Fruit fly (Drosophila melanogaster) whole organism, wandering third instar larva: Measurements from ENCODE around the gene CCT4.
A peak's percentile ranks its signal among the peaks of the same experiment; 100 is the strongest.

Source experiments
- Abd-B ChIP-seq: fragments of >200 bp; optimal IDR thresholded peaks from 2 replicates; lab custom pipeline; 2017; ENCODE audit warnings: missing biosample characterization, missing genetic modification characterization
- CG32264 ChIP-seq: fragments of 200-800 bp; sonication (Bioruptor generic); optimal IDR thresholded peaks from 2 replicates; lab custom pipeline; 2016; ENCODE audit warnings: missing biosample characterization, missing genetic modification characterization
- CG9705 ChIP-seq: fragments of 200-800 bp; sonication (Bioruptor generic); optimal IDR thresholded peaks from 2 replicates; lab custom pipeline; 2018; ENCODE audit warnings: missing biosample characterization, mild to moderate bottlenecking, missing genetic modification characterization
- CrebA ChIP-seq: fragments of 200-800 bp; sonication (Bioruptor generic); optimal IDR thresholded peaks from 2 replicates; lab custom pipeline; 2016; ENCODE audit warnings: missing biosample characterization, mild to moderate bottlenecking, missing genetic modification characterization, borderline replicate concordance
- Dfd ChIP-seq: fragments of >200 bp; optimal IDR thresholded peaks from 2 replicates; lab custom pipeline; 2017; ENCODE audit warnings: missing biosample characterization, missing genetic modification characterization
- Dif ChIP-seq: fragments of 200-275, 200-300 bp; sonication (Bioruptor generic); optimal IDR thresholded peaks from 2 replicates; lab custom pipeline; 2018; ENCODE audit warnings: missing biosample characterization, missing genetic modification characterization; ENCODE audit not compliant: partially characterized antibody
- GATAd ChIP-seq: sonication (Bioruptor generic); optimal IDR thresholded peaks from 2 replicates; lab custom pipeline; 2016; ENCODE audit warnings: missing biosample characterization, missing genetic modification characterization
- HLH106 ChIP-seq: fragments of 200-800 bp; optimal IDR thresholded peaks from 3 replicates; lab custom pipeline; 2019; ENCODE audit warnings: missing biosample characterization, mild to moderate bottlenecking, missing genetic modification characterization, moderate library complexity
- Hnf4 ChIP-seq: fragments of 200-800 bp; sonication (Bioruptor generic); optimal IDR thresholded peaks from 2 replicates; lab custom pipeline; 2016; ENCODE audit warnings: missing biosample characterization, mild to moderate bottlenecking, missing genetic modification characterization
- Hr78 ChIP-seq: fragments of >200 bp; optimal IDR thresholded peaks from 2 replicates; lab custom pipeline; 2017; ENCODE audit warnings: missing biosample characterization, missing genetic modification characterization
- Hr83 ChIP-seq: fragments of 200-300 bp; sonication (Bioruptor generic); optimal IDR thresholded peaks from 2 replicates; lab custom pipeline; 2016; ENCODE audit warnings: missing biosample characterization, mild to moderate bottlenecking, missing genetic modification characterization, moderate library complexity; ENCODE audit not compliant: poor library complexity, severe bottlenecking
- Jra ChIP-seq: sonication (Bioruptor generic); optimal IDR thresholded peaks from 2 replicates; lab custom pipeline; 2016; ENCODE audit warnings: missing biosample characterization, missing genetic modification characterization
- Mio ChIP-seq: sonication (Bioruptor generic); optimal IDR thresholded peaks from 2 replicates; lab custom pipeline; 2016; ENCODE audit warnings: missing biosample characterization, missing genetic modification characterization
- Myc ChIP-seq: fragments of >200 bp; optimal IDR thresholded peaks from 2 replicates; lab custom pipeline; 2017
- N ChIP-seq: fragments of >200 bp; optimal IDR thresholded peaks from 2 replicates; lab custom pipeline; 2018; ENCODE audit warnings: missing biosample characterization, missing external identifiers, missing genetic modification characterization
- OdsH ChIP-seq: fragments of 200-800 bp; sonication (Bioruptor generic); optimal IDR thresholded peaks from 2 replicates; lab custom pipeline; 2016; ENCODE audit warnings: missing biosample characterization, mild to moderate bottlenecking, missing genetic modification characterization
- Rel ChIP-seq, 2 experiments: fragments of 200-800 bp; sonication (Bioruptor generic) in 1 of 2; optimal IDR thresholded peaks; 2 replicates in 1 of 2; 3 replicates in 1 of 2; lab custom pipeline; 2016 to 2019; ENCODE audit warnings: mild to moderate bottlenecking in 2 of 2, missing biosample characterization in 2 of 2, missing genetic modification characterization in 2 of 2, moderate library complexity in 1 of 2
- Sp1 ChIP-seq: fragments of 200-800 bp; sonication (Bioruptor generic); optimal IDR thresholded peaks from 3 replicates; lab custom pipeline; 2019; ENCODE audit warnings: missing biosample characterization, mild to moderate bottlenecking, missing genetic modification characterization, moderate library complexity
- Vsx2 ChIP-seq: fragments of 200-300, 225-300 bp; sonication (Bioruptor generic); optimal IDR thresholded peaks from 2 replicates; lab custom pipeline; 2018; ENCODE audit warnings: missing biosample characterization, missing genetic modification characterization; ENCODE audit not compliant: partially characterized antibody
- br ChIP-seq: fragments of 200-800 bp; sonication (Bioruptor generic); optimal IDR thresholded peaks from 2 replicates; lab custom pipeline; 2016; ENCODE audit warnings: missing biosample characterization, missing genetic modification characterization
- brk ChIP-seq: fragments of 200-800 bp; sonication (Bioruptor generic); optimal IDR thresholded peaks from 2 replicates; lab custom pipeline; 2016; ENCODE audit warnings: missing biosample characterization, mild to moderate bottlenecking, missing genetic modification characterization
- dl ChIP-seq, 2 experiments: fragments of 175-275, 200-275 bp in 1 of 2; fragments of 200-275 bp in 1 of 2; sonication (Bioruptor generic); optimal IDR thresholded peaks; lab custom pipeline; 2018; ENCODE audit warnings: mild to moderate bottlenecking in 2 of 2, missing biosample characterization in 2 of 2, missing genetic modification characterization in 2 of 2, moderate library complexity in 2 of 2; ENCODE audit not compliant: partially characterized antibody in 2 of 2, insufficient read depth in 1 of 2
- dmrt93B ChIP-seq: fragments of 200-800 bp; sonication (Bioruptor generic); optimal IDR thresholded peaks from 2 replicates; lab custom pipeline; 2018; ENCODE audit warnings: missing biosample characterization, mild to moderate bottlenecking, missing genetic modification characterization
- dsf ChIP-seq: sonication (Bioruptor generic); optimal IDR thresholded peaks from 2 replicates; lab custom pipeline; 2016; ENCODE audit warnings: missing biosample characterization, missing genetic modification characterization, borderline replicate concordance
- ey ChIP-seq: fragments of 200-800 bp; sonication (Bioruptor generic); optimal IDR thresholded peaks from 2 replicates; lab custom pipeline; 2016; ENCODE audit warnings: missing biosample characterization, missing genetic modification characterization
- foxo ChIP-seq, 2 experiments: fragments of 200-800 bp; sonication (Bioruptor generic); optimal IDR thresholded peaks; 2 replicates in 1 of 2; 3 replicates in 1 of 2; lab custom pipeline; 2016 to 2017; ENCODE audit warnings: missing biosample characterization in 2 of 2, missing genetic modification characterization in 2 of 2
- fru ChIP-seq: fragments of 200-800 bp; sonication (Bioruptor generic); optimal IDR thresholded peaks from 3 replicates; lab custom pipeline; 2016; ENCODE audit warnings: missing biosample characterization, mild to moderate bottlenecking, missing genetic modification characterization
- h ChIP-seq: fragments of 200-800 bp; sonication (Bioruptor generic); optimal IDR thresholded peaks from 3 replicates; lab custom pipeline; 2016; ENCODE audit warnings: missing biosample characterization, mild to moderate bottlenecking, missing genetic modification characterization
- jim ChIP-seq: fragments of 175-275, 200-325 bp; sonication (Bioruptor generic); optimal IDR thresholded peaks from 2 replicates; lab custom pipeline; 2016; ENCODE audit warnings: missing biosample characterization, mild to moderate bottlenecking, missing genetic modification characterization
- lola ChIP-seq: fragments of >200 bp; optimal IDR thresholded peaks from 2 replicates; lab custom pipeline; 2017; ENCODE audit warnings: missing biosample characterization, missing genetic modification characterization
- pan ChIP-seq: fragments of >200 bp; optimal IDR thresholded peaks from 2 replicates; lab custom pipeline; 2017
- psq ChIP-seq: fragments of 200-800 bp; sonication (Bioruptor generic); optimal IDR thresholded peaks from 3 replicates; lab custom pipeline; 2017; ENCODE audit warnings: missing biosample characterization, mild to moderate bottlenecking, missing genetic modification characterization, moderate library complexity
- rgr ChIP-seq: fragments of 200-800 bp; sonication (Bioruptor generic); optimal IDR thresholded peaks from 3 replicates; lab custom pipeline; 2016; ENCODE audit warnings: missing biosample characterization, mild to moderate bottlenecking, missing genetic modification characterization
- sage ChIP-seq: fragments of 200-800 bp; sonication (Bioruptor generic); optimal IDR thresholded peaks from 2 replicates; lab custom pipeline; 2016; ENCODE audit warnings: missing biosample characterization, mild to moderate bottlenecking, missing genetic modification characterization
- sv ChIP-seq: fragments of 200-800 bp; sonication (Bioruptor generic); optimal IDR thresholded peaks from 3 replicates; lab custom pipeline; 2016; ENCODE audit warnings: missing biosample characterization, missing genetic modification characterization
- tai ChIP-seq: sonication (Bioruptor generic); optimal IDR thresholded peaks from 2 replicates; lab custom pipeline; 2016; ENCODE audit warnings: missing biosample characterization, missing genetic modification characterization
- usp ChIP-seq: fragments of >200 bp; optimal IDR thresholded peaks from 2 replicates; lab custom pipeline; 2017; ENCODE audit warnings: missing biosample characterization, missing genetic modification characterization
- woc ChIP-seq: sonication (Bioruptor generic); optimal IDR thresholded peaks from 2 replicates; lab custom pipeline; 2016; ENCODE audit warnings: missing biosample characterization, mild to moderate bottlenecking, missing genetic modification characterization

Gene CCT4

dm6 chr2L:12692343-12693079, at the start of gene CCT4, which contains the start of gene CG6153:
TSS of gene CCT4 (minus strand) at chr2L:12692934.
TSS of gene CG6153 (plus strand) at chr2L:12692993.
- peak; percentile 35 for TF ChIP-seq Myc (lab: Kevin White, UChicago)
- TF ChIP-seq psq (GFP tag; lab: Kevin White, UChicago): no peak

- no peak for TF ChIP-seq Abd-B (GFP tag; lab: Kevin White, UChicago)
- no peak for TF ChIP-seq Dfd
- TF ChIP-seq Dif (GFP tag; lab: Kevin White, UChicago): no peak
- TF ChIP-seq OdsH (GFP tag; lab: Kevin White, UChicago): peak; percentile 89
- no peak for TF ChIP-seq usp (GFP tag; lab: Kevin White, UChicago)
- peak; percentile 10 for TF ChIP-seq Rel (GFP tag; optimal IDR thresholded peaks at IDR 0.05; lab: Kevin White, UChicago)
- TF ChIP-seq Rel (tag; optimal IDR thresholded peaks at IDR 0.05; lab: Kevin White, UChicago): peak; percentile 61
- peak; percentile 83 for TF ChIP-seq psq (GFP tag; lab: Kevin White, UChicago)
- no peak for TF ChIP-seq brk (GFP tag; lab: Kevin White, UChicago)
- peak; percentile 80 for TF ChIP-seq dsf (GFP tag; lab: Kevin White, UChicago)
- no peak for TF ChIP-seq CrebA (GFP tag; lab: Kevin White, UChicago)
- peak; percentile 85 for TF ChIP-seq Hnf4
- TF ChIP-seq fru (GFP tag; lab: Kevin White, UChicago): peak; percentile 92
- TF ChIP-seq GATAd: peak; percentile 55
- peak; percentile 95 for TF ChIP-seq CG9705 (GFP tag; lab: Kevin White, UChicago)
- peak; percentile 82 for TF ChIP-seq sage (GFP tag; lab: Kevin White, UChicago)
- peak; percentile 40 to 96 for TF ChIP-seq foxo (GFP tag; optimal IDR thresholded peaks at IDR 0.05; lab: Kevin White, UChicago)
- TF ChIP-seq Jra (GFP tag; lab: Kevin White, UChicago): peak; percentile 82
- TF ChIP-seq woc: peak; percentile 87
- TF ChIP-seq pan (lab: Kevin White, UChicago): no peak
- TF ChIP-seq Hr78 (GFP tag; lab: Kevin White, UChicago): no peak
- TF ChIP-seq ey (GFP tag; lab: Kevin White, UChicago): peak; percentile 92
- no peak for TF ChIP-seq lola (GFP tag; lab: Kevin White, UChicago)
- peak; percentile 98 for TF ChIP-seq HLH106 (tag; lab: Kevin White, UChicago)
- TF ChIP-seq jim (GFP tag; lab: Kevin White, UChicago): no peak
- TF ChIP-seq Hr83 (GFP tag; lab: Kevin White, UChicago): no peak
- peak; percentile 71 for TF ChIP-seq CG32264 (GFP tag; lab: Kevin White, UChicago)
- TF ChIP-seq sv (GFP tag; lab: Kevin White, UChicago): peak; percentile 95
- TF ChIP-seq dl (GFP tag; optimal IDR thresholded peaks at IDR 0.05; lab: Kevin White, UChicago; ENCODE audit: insufficient read depth in 1 of 2, partially characterized antibody in 2 of 2): no peak
- TF ChIP-seq Sp1 (GFP tag; lab: Kevin White, UChicago): peak; percentile 92
- TF ChIP-seq br (GFP tag; lab: Kevin White, UChicago): peak; percentile 84
- peak; percentile 45 for TF ChIP-seq Mio (GFP tag; lab: Kevin White, UChicago)
- no peak for TF ChIP-seq Vsx2
- TF ChIP-seq tai (GFP tag; lab: Kevin White, UChicago): no peak
- no peak for TF ChIP-seq N (GFP tag; lab: Kevin White, UChicago)
- peak; percentile 91 for TF ChIP-seq rgr (GFP tag; lab: Kevin White, UChicago)
- peak; percentile 92 for TF ChIP-seq h
- TF ChIP-seq Myc (lab: Kevin White, UChicago): no peak
- TF ChIP-seq dmrt93B (GFP tag; lab: Kevin White, UChicago): peak; percentile 96
Measured at dm6 chr2L:12721794-12722315, 29.1 kb upstream of the CCT4 start, which contains the start of gene Pih1D1. TSS of gene Pih1D1 (minus strand) at chr2L:12721843.
